Worm (Caenorhabditis elegans) whole organism, early embryonic: Measurements from ENCODE around the gene ddn-2.

ENCODE experiments used
- B0310.2 ChIP-seq: sonication (generic microtip); optimal IDR thresholded peaks from 2 replicates; lab custom pipeline; 2016; ENCODE audit warnings: mild to moderate bottlenecking, missing genetic modification characterization, missing compliant biosample characterization
- F13C5.2 ChIP-seq: sonication (generic microtip); optimal IDR thresholded peaks from 2 replicates; lab custom pipeline; 2017; ENCODE audit warnings: mild to moderate bottlenecking, missing genetic modification characterization, inconsistent platforms, missing compliant biosample characterization
- aly-1 ChIP-seq: sonication (generic microtip); optimal IDR thresholded peaks from 2 replicates; lab custom pipeline; 2016; ENCODE audit warnings: missing genetic modification characterization, missing compliant biosample characterization
- ama-1 ChIP-seq: fragments of 150-350 bp; optimal IDR thresholded peaks from 2 replicates; lab custom pipeline; 2014
- ceh-13 ChIP-seq: fragments of 200-800 bp; sonication (Bioruptor generic); optimal IDR thresholded peaks from 2 replicates; lab custom pipeline; 2018; ENCODE audit warnings: mild to moderate bottlenecking, missing genetic modification characterization, missing compliant biosample characterization
- ceh-36 ChIP-seq: sonication (generic microtip); optimal IDR thresholded peaks from 2 replicates; lab custom pipeline; 2016; ENCODE audit warnings: missing genetic modification characterization, inconsistent platforms, missing compliant biosample characterization
- ets-7 ChIP-seq: sonication (generic microtip); optimal IDR thresholded peaks from 2 replicates; lab custom pipeline; 2016; ENCODE audit warnings: missing genotype, missing genetic modification characterization, missing compliant biosample characterization
- flt-1 ChIP-seq: fragments of 200-800 bp; sonication (Bioruptor generic); IDR thresholded peaks from 2 replicates; pipeline ENCODE4 v1.3.6; 2022; ENCODE audit warnings: missing genetic modification characterization, missing compliant biosample characterization
- hmg-4 ChIP-seq: fragments of 200-800 bp; sonication (Bioruptor generic); optimal IDR thresholded peaks from 2 replicates; lab custom pipeline; 2018; ENCODE audit warnings: mild to moderate bottlenecking, missing genetic modification characterization, missing compliant biosample characterization
- hnd-1 ChIP-seq: sonication (generic microtip); optimal IDR thresholded peaks from 2 replicates; lab custom pipeline; 2016; ENCODE audit warnings: missing genetic modification characterization, missing compliant biosample characterization
- pes-1 ChIP-seq: fragments of 200-800 bp; sonication (Bioruptor generic); IDR thresholded peaks from 2 replicates; pipeline ENCODE4 v1.3.6; 2022; ENCODE audit warnings: missing genetic modification reagents, missing genetic modification characterization, missing compliant biosample characterization
- tbx-11 ChIP-seq: fragments of 200-800 bp; sonication (Bioruptor generic); IDR thresholded peaks from 2 replicates; pipeline ENCODE4 v1.3.6; 2022; ENCODE audit warnings: missing genetic modification characterization, missing compliant biosample characterization
- tbx-37 ChIP-seq: fragments of 200-800 bp; sonication (Bioruptor generic); conservative IDR thresholded peaks from 2 replicates; pipeline ENCODE4 v1.3.6; 2022; ENCODE audit warnings: missing genetic modification reagents, missing genetic modification characterization, missing compliant biosample characterization
- tra-4 ChIP-seq: sonication (generic microtip); optimal IDR thresholded peaks from 2 replicates; lab custom pipeline; 2017; ENCODE audit warnings: missing genetic modification characterization, missing compliant biosample characterization

- no peak for TF ChIP-seq tra-4 (tag; lab: Kevin White, UChicago)
- TF ChIP-seq ama-1 (lab: Kevin White, UChicago) = no peak
- TF ChIP-seq hnd-1 = no peak
- no peak for TF ChIP-seq flt-1
- no peak for TF ChIP-seq aly-1 (tag; lab: Kevin White, UChicago)
- TF ChIP-seq F13C5.2 (tag; lab: Kevin White, UChicago) = no peak
- no peak for TF ChIP-seq tbx-11 (GFP tag; lab: Robert Waterston, UW)
- no peak for TF ChIP-seq ceh-13 (GFP tag; lab: Kevin White, UChicago)
- no peak for TF ChIP-seq tbx-37 (GFP tag; lab: Robert Waterston, UW)
- TF ChIP-seq ceh-36 = no peak
- no peak for TF ChIP-seq ets-7 (tag; lab: Kevin White, UChicago)
- no peak for TF ChIP-seq pes-1 (GFP tag; lab: Robert Waterston, UW)
- TF ChIP-seq B0310.2 (tag; lab: Kevin White, UChicago) = no peak
- TF ChIP-seq hmg-4 = no peak
Measured at ce11 chrII:12878071-12878668, 30.7 kb upstream of the ddn-2 start, which contains the start of gene gsy-1.
